Fruit fly (Drosophila melanogaster): ENCODE measurements around the gene skd.
A peak's percentile ranks its signal among the peaks of the same experiment; 100 is the strongest.

skd gene

DNA sequence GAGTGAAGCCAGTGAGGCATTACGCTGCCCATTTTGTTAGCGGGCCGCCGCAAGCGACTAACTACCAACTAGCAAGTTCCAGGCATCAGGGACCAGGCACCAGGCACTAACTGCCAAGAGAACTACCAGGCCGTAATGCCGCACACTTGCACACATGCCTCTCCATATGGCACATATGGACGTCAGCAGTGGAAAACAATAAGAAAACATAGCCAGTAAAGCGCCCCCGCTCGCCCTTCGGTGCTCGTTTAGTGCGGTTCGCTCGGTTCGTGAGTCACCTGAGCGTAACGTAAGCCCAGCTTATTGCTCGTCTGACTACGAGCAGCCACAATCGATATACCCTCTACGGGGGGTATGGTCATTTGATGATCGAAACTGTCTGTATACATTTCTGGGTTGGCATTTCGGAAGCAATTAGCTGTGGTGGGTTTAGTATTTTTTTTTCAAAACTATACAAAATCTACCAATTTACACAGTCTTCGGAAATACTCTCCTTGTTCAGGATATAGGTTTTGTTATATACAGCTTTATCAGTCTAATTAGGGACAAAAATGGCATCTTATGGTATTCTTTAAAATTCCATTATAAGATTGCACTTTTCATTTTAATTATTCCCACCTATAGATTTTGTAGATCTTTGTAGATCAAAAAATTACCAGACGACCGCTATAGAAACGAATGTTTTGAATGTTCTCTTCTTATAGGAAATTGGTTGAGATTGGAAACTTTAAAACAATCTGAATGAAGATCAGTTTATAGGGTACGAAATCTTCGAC, 29.7 kb upstream of the skd start:
- TF ChIP-seq dsf (GFP tag; optimal IDR thresholded peaks at IDR 0.05; ENCODE audit: borderline replicate concordance), result no peak
- TF ChIP-seq Jra (GFP tag; optimal IDR thresholded peaks at IDR 0.05), result peak; percentile 72
- TF ChIP-seq pan (optimal IDR thresholded peaks at IDR 0.05), result peak; percentile 37
- TF ChIP-seq Rel (GFP tag; optimal IDR thresholded peaks at IDR 0.05), result no peak
- no peak for TF ChIP-seq Rel (tag; optimal IDR thresholded peaks at IDR 0.05)
- peak; percentile 35 for TF ChIP-seq rgr (GFP tag; optimal IDR thresholded peaks at IDR 0.05)
- peak; percentile 24 for TF ChIP-seq Hr83 (GFP tag; optimal IDR thresholded peaks at IDR 0.05; ENCODE audit: poor library complexity, severe bottlenecking)
- peak; percentile 37 for TF ChIP-seq dmrt93B (GFP tag; optimal IDR thresholded peaks at IDR 0.05)
- TF ChIP-seq GATAd (GFP tag; optimal IDR thresholded peaks at IDR 0.05), result no peak
- no peak for TF ChIP-seq Dfd (GFP tag; optimal IDR thresholded peaks at IDR 0.05)
- no peak for TF ChIP-seq N (GFP tag; optimal IDR thresholded peaks at IDR 0.05)
- TF ChIP-seq ey (GFP tag; optimal IDR thresholded peaks at IDR 0.05), result peak; percentile 62
- TF ChIP-seq Vsx2 (GFP tag; optimal IDR thresholded peaks at IDR 0.05; ENCODE audit: partially characterized antibody), result no peak
- TF ChIP-seq br (GFP tag; optimal IDR thresholded peaks at IDR 0.05), result peak; percentile 24
- TF ChIP-seq fru (GFP tag; optimal IDR thresholded peaks at IDR 0.05), result peak; percentile 50
- TF ChIP-seq CrebA (GFP tag; optimal IDR thresholded peaks at IDR 0.05; ENCODE audit: borderline replicate concordance), result no peak
- TF ChIP-seq usp (GFP tag; optimal IDR thresholded peaks at IDR 0.05), result no peak
- TF ChIP-seq lola (GFP tag; optimal IDR thresholded peaks at IDR 0.05), result no peak
- no peak for TF ChIP-seq sv (GFP tag; optimal IDR thresholded peaks at IDR 0.05)
- no peak for TF ChIP-seq sage (GFP tag; optimal IDR thresholded peaks at IDR 0.05)
- TF ChIP-seq CG9705 (GFP tag; optimal IDR thresholded peaks at IDR 0.05), result no peak
- TF ChIP-seq CG32264 (GFP tag; optimal IDR thresholded peaks at IDR 0.05), result no peak
- peak; percentile 43 for TF ChIP-seq HLH106 (tag; optimal IDR thresholded peaks at IDR 0.05)
- peak; percentile 33 for TF ChIP-seq h (GFP tag; optimal IDR thresholded peaks at IDR 0.05)
- TF ChIP-seq Hr78 (GFP tag; optimal IDR thresholded peaks at IDR 0.05), result no peak
- TF ChIP-seq foxo (GFP tag; optimal IDR thresholded peaks at IDR 0.05), result peak in 1 of 2 experiments; percentile 56
- TF ChIP-seq woc (GFP tag; optimal IDR thresholded peaks at IDR 0.05), result peak; percentile 89
- TF ChIP-seq OdsH (GFP tag; optimal IDR thresholded peaks at IDR 0.05), result peak; percentile 42
- TF ChIP-seq Mio (GFP tag; optimal IDR thresholded peaks at IDR 0.05), result no peak
- no peak for TF ChIP-seq Abd-B (GFP tag; optimal IDR thresholded peaks at IDR 0.05)
- TF ChIP-seq brk (GFP tag; optimal IDR thresholded peaks at IDR 0.05), result no peak
- peak; percentile 58 for TF ChIP-seq psq (GFP tag; optimal IDR thresholded peaks at IDR 0.05)
- peak; percentile 3 for TF ChIP-seq Hnf4 (GFP tag; optimal IDR thresholded peaks at IDR 0.05)
- no peak for TF ChIP-seq Myc (optimal IDR thresholded peaks at IDR 0.05)
- peak; percentile 34 for TF ChIP-seq Dif (GFP tag; optimal IDR thresholded peaks at IDR 0.05; ENCODE audit: partially characterized antibody)
- no peak for TF ChIP-seq dl (GFP tag; optimal IDR thresholded peaks at IDR 0.05; ENCODE audit: insufficient read depth in 1 of 2, partially characterized antibody in 2 of 2)
- peak; percentile 55 for TF ChIP-seq tai (GFP tag; optimal IDR thresholded peaks at IDR 0.05)
- TF ChIP-seq jim (GFP tag; optimal IDR thresholded peaks at IDR 0.05), result no peak
- TF ChIP-seq Sp1 (GFP tag; optimal IDR thresholded peaks at IDR 0.05), result peak; percentile 47

DNA sequence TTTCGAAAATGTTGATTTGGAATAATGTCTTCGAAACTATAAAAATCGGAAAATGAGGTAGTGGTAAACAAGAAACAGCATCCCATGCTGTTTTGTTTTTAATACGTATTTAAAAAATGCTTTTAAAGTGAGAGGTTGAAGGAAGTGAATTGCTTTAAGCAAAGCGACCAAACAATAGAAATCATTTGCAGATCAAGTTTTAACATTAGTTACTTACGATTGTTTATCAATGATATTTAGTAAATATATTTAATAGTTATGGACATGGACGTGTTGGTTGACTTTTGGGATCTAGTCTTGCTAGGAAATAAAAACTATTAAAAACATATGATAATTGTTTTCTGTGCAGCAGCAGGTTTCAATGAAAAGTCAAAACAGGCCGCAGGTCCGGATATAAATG, 29.1 kb upstream of the skd start:
- TF ChIP-seq CrebA (GFP tag; optimal IDR thresholded peaks at IDR 0.05; ENCODE audit: borderline replicate concordance) (no peak), tai (GFP tag; optimal IDR thresholded peaks at IDR 0.05) (peak; percentile 5)

- no peak for TF ChIP-seq sv (GFP tag; optimal IDR thresholded peaks at IDR 0.05)
- no peak for TF ChIP-seq tai (GFP tag; optimal IDR thresholded peaks at IDR 0.05)
- TF ChIP-seq sage (GFP tag; optimal IDR thresholded peaks at IDR 0.05), result no peak
- TF ChIP-seq Rel (GFP tag; optimal IDR thresholded peaks at IDR 0.05), result no peak
- TF ChIP-seq Rel (tag; optimal IDR thresholded peaks at IDR 0.05), result no peak
- TF ChIP-seq GATAd (GFP tag; optimal IDR thresholded peaks at IDR 0.05), result no peak
- no peak for TF ChIP-seq HLH106 (tag; optimal IDR thresholded peaks at IDR 0.05)
- no peak for TF ChIP-seq pan (optimal IDR thresholded peaks at IDR 0.05)
- TF ChIP-seq CrebA (GFP tag; optimal IDR thresholded peaks at IDR 0.05; ENCODE audit: borderline replicate concordance), result no peak
- no peak for TF ChIP-seq Dif (GFP tag; optimal IDR thresholded peaks at IDR 0.05; ENCODE audit: partially characterized antibody)
- TF ChIP-seq lola (GFP tag; optimal IDR thresholded peaks at IDR 0.05), result no peak
- no peak for TF ChIP-seq woc (GFP tag; optimal IDR thresholded peaks at IDR 0.05)
- TF ChIP-seq Hr78 (GFP tag; optimal IDR thresholded peaks at IDR 0.05), result no peak
- TF ChIP-seq Myc (optimal IDR thresholded peaks at IDR 0.05), result no peak
- no peak for TF ChIP-seq rgr (GFP tag; optimal IDR thresholded peaks at IDR 0.05)
- no peak for TF ChIP-seq dmrt93B (GFP tag; optimal IDR thresholded peaks at IDR 0.05)
- no peak for TF ChIP-seq fru (GFP tag; optimal IDR thresholded peaks at IDR 0.05)
- no peak for TF ChIP-seq CG9705 (GFP tag; optimal IDR thresholded peaks at IDR 0.05)
Observed at dm6 chr3L:21055839-21056238, 28.6 kb upstream of the skd start.
